Worm (Caenorhabditis elegans) whole organism, early embryonic: Measurements from ENCODE around the gene C25E10.13.

Experiments used
- ceh-13 ChIP-seq: fragments of 200-800 bp; sonication (Bioruptor generic); optimal IDR thresholded peaks from 2 replicates; lab custom pipeline; 2018; ENCODE audit warnings: mild to moderate bottlenecking, missing genetic modification characterization, missing compliant biosample characterization
- ceh-36 ChIP-seq: sonication (generic microtip); optimal IDR thresholded peaks from 2 replicates; lab custom pipeline; 2016; ENCODE audit warnings: missing genetic modification characterization, inconsistent platforms, missing compliant biosample characterization

ce11 chrV:9084252-9084651 lies 24.7 kb downstream of the C25E10.13 start:
- TF ChIP-seq ceh-13 (GFP tag; lab: Kevin White, UChicago) (no peak), ceh-36 (tag; lab: Kevin White, UChicago) (no peak)
